Worm (Caenorhabditis elegans) whole organism, L1 larva: ENCODE measurements around the gene C35A5.10.

ENCODE experiments used
- aly-2 ChIP-seq: fragments of 150-350 bp; optimal IDR thresholded peaks from 2 replicates; lab custom pipeline; 2014; ENCODE audit warnings: missing biosample characterization, missing genetic modification characterization
- jun-1 ChIP-seq: fragments of 150-350 bp; optimal IDR thresholded peaks from 2 replicates; lab custom pipeline; 2014; ENCODE audit warnings: missing biosample characterization, missing genetic modification reagents, missing genetic modification characterization
- lin-35 ChIP-seq, 2 experiments: fragments of 150-350 bp; optimal IDR thresholded peaks; 2 replicates each; lab custom pipeline; 2014; ENCODE audit warnings: missing biosample characterization in 2 of 2, missing genetic modification characterization in 2 of 2, missing genetic modification reagents in 2 of 2
- nhr-28 ChIP-seq: fragments of 150-350 bp; optimal IDR thresholded peaks from 2 replicates; lab custom pipeline; 2014; ENCODE audit warnings: missing biosample characterization, missing genetic modification characterization
- snu-23 ChIP-seq: sonication (generic microtip); optimal IDR thresholded peaks from 2 replicates; lab custom pipeline; 2016; ENCODE audit warnings: missing genetic modification characterization, missing compliant biosample characterization
- tbx-2 ChIP-seq: sonication (generic microtip); optimal IDR thresholded peaks from 2 replicates; lab custom pipeline; 2016; ENCODE audit warnings: missing genetic modification characterization, missing compliant biosample characterization

- TF ChIP-seq lin-35 (GFP tag; optimal IDR thresholded peaks at IDR 0.05; lab: Kevin White, UChicago) (no peak), aly-2 (tag; lab: Kevin White, UChicago) (no peak), jun-1 (tag; lab: Kevin White, UChicago) (no peak), nhr-28 (no peak), snu-23 (GFP tag; lab: Kevin White, UChicago) (no peak), tbx-2 (tag; lab: Kevin White, UChicago) (no peak)
Observed at ce11 chrV:10474040-10474439, 30.0 kb upstream of the C35A5.10 start.
